Worm (Caenorhabditis elegans): ENCODE results near the gene otub-1.
"Not testable (repeated sequence)": the region's sequence is repeated elsewhere in the genome, so short reads cannot be mapped to it uniquely, and the experiment has no call there.

The otub-1 gene

DNA sequence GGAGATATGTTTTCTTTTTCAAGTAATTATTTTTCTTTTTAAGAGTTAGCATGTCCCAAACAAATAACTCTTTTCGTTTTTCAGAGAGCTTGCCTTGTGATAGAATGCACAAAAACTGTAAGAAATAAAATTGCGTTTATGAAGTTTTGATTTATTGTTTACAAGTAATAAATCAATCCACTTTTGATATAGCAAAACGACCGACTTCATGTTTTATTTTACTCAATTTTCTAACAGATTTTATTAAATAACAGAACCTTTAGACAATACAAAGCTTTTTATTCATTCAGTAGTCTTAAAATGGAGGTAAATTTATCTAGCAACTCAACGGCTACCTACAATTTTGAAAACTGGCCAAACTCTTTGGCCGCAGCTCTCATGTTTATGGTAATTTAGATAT, 28.7 kb downstream of the otub-1 start, which contains the start of gene srx-78:
srx-78 (plus strand) TSS at position 301 of the 400 bp plus-strand sequence.
- TF ChIP-seq nhr-77 (tag; optimal IDR thresholded peaks at IDR 0.05) (no peak), fos-1 (tag; optimal IDR thresholded peaks at IDR 0.05) (no peak), F13H6.1 (tag; optimal IDR thresholded peaks at IDR 0.05) (no peak), gmeb-1 (tag; optimal IDR thresholded peaks at IDR 0.05) (no peak), sem-4 (tag; optimal IDR thresholded peaks at IDR 0.05) (no peak), unc-62 (GFP tag; optimal IDR thresholded peaks at IDR 0.05) (no peak), unc-55 (GFP tag; optimal IDR thresholded peaks at IDR 0.05) (no peak), nhr-11 (tag; optimal IDR thresholded peaks at IDR 0.05) (no peak)

DNA sequence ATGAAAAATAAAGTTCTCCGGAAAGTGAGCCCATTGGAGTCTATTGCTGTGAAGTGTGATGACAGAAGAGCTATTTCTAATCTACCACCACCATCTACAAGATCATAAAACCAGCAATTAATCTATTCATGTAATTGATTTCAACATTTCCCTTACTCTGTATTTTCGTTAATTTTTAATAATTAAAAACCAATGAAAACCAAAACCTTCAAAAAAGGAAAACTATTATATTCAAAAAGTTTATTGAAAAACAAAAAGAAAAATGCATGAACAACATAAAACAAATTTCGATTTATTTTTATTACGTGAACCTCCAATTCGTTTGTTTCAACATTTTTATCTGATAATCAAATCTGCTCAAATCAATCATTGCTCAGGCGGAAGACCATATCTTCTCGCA, 33.3 kb downstream of the otub-1 start, which contains the start of gene C01G10.1:
C01G10.1 (plus strand) TSS at position 301 of the 400 bp plus-strand sequence.
- TF ChIP-seq nhr-12 (tag; optimal IDR thresholded peaks at IDR 0.05) = no peak
- no peak for TF ChIP-seq elt-1 (tag; optimal IDR thresholded peaks at IDR 0.05)
- TF ChIP-seq aly-2 (tag; optimal IDR thresholded peaks at IDR 0.05) = no peak
- no peak for TF ChIP-seq sma-3 (GFP tag; optimal IDR thresholded peaks at IDR 0.05)
- TF ChIP-seq ztf-1 (GFP tag; conservative IDR thresholded peaks at IDR 0.05) = no peak
- TF ChIP-seq nhr-237 (tag; optimal IDR thresholded peaks at IDR 0.05) = no peak
- no peak for TF ChIP-seq sem-4 (tag; optimal IDR thresholded peaks at IDR 0.05)
- TF ChIP-seq peb-1 (tag; optimal IDR thresholded peaks at IDR 0.05) = no peak
- no peak for TF ChIP-seq ztf-11 (tag; optimal IDR thresholded peaks at IDR 0.05)
- TF ChIP-seq fos-1 (tag; optimal IDR thresholded peaks at IDR 0.05) = no peak
- TF ChIP-seq unc-62 (GFP tag; optimal IDR thresholded peaks at IDR 0.05) = no peak
- no peak for TF ChIP-seq lsy-2 (tag; optimal IDR thresholded peaks at IDR 0.05)
- no peak for TF ChIP-seq ZK546.5 (tag; optimal IDR thresholded peaks at IDR 0.05)
- no peak for TF ChIP-seq nhr-21 (tag; optimal IDR thresholded peaks at IDR 0.05)
- no peak for TF ChIP-seq elt-3 (tag; optimal IDR thresholded peaks at IDR 0.05)
- TF ChIP-seq Y55F3AM.14 (GFP tag; optimal IDR thresholded peaks at IDR 0.05) = no peak
- no peak for TF ChIP-seq nhr-6 (tag; optimal IDR thresholded peaks at IDR 0.05)
- no peak for TF ChIP-seq nhr-129 (tag; optimal IDR thresholded peaks at IDR 0.05)

DNA sequence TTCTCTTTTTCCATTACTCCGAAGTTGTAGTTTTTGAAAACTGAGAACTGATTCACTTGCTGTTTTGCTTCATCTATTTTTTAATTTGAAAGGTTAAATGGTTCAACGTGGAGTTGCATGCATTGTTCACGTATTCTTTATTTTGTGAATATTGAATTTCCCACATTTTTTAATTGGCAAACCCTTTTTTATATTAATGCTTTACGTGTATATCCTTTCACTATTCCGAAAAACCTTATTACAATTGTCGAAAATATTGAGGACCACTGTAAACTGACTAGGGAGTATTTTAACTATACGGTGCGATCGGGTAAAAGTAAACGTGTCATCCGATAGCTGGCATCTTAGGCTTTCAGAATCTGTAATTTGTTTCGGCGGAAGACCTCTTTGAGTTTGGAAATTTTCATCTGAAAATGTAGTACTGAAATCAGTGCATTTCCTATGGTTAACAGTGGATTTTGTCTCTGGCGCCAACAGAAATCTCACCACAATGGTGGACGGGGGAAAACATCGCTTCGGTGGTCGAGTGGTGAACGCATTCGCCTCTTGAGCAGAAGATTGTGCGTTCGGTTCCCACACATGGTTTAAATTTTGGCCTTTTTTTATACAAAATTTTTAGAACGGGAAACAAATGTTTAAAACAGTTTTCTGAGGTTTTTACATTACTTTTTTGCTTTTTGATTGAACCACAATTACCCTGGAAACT, 39.9 kb downstream of the otub-1 start, which contains the start of gene C01G10.14:
C01G10.14 (minus strand) TSS at position 51 of the 706 bp plus-strand sequence.
- not testable (repeated sequence) for TF ChIP-seq unc-39, gmeb-1, ztf-4 (tag; optimal IDR thresholded peaks at IDR 0.05)

DNA sequence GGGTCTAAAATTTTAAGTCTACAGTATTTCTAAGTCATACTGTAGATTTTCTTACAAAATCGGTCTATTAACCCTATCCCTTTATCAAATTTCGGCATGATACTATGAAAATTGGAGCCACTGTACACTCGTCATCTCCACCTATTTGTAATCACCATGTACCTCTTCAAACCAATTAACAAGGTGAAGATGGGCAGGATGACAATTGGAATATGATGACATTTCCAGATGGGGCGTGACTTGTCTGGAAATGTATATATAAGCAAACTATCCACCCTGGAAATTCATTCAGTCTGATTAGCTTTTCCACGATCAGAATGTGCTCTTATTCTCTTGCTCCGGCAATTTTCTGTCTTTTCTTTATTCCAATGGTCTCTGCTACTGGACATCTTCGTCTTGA, 43.2 kb downstream of the otub-1 start, which contains the start of gene Y75B12A.2:
Y75B12A.2 (plus strand) TSS at position 301 of the 400 bp plus-strand sequence.
- TF ChIP-seq ZK546.5 (tag; optimal IDR thresholded peaks at IDR 0.05) (no peak), ztf-1 (GFP tag; conservative IDR thresholded peaks at IDR 0.05) (no peak), sma-9 (GFP tag; optimal IDR thresholded peaks at IDR 0.05) (no peak), sma-9 (tag; optimal IDR thresholded peaks at IDR 0.05) (no peak), lin-39 (tag; optimal IDR thresholded peaks at IDR 0.05) (no peak), egl-27 (tag; optimal IDR thresholded peaks at IDR 0.05) (no peak), skn-1 (tag; optimal IDR thresholded peaks at IDR 0.05) (no peak), alr-1 (tag; optimal IDR thresholded peaks at IDR 0.05) (no peak), unc-39 (tag; optimal IDR thresholded peaks at IDR 0.05) (no peak), nhr-11 (tag; optimal IDR thresholded peaks at IDR 0.05) (no peak), R02D3.7 (tag; optimal IDR thresholded peaks at IDR 0.05) (no peak), nhr-12 (tag; optimal IDR thresholded peaks at IDR 0.05) (no peak), ama-1 (optimal IDR thresholded peaks at IDR 0.05) (no peak), unc-62 (GFP tag; optimal IDR thresholded peaks at IDR 0.05) (no peak), nhr-25 (tag; optimal IDR thresholded peaks at IDR 0.05) (no peak), peb-1 (tag; optimal IDR thresholded peaks at IDR 0.05) (no peak), elt-1 (tag; optimal IDR thresholded peaks at IDR 0.05) (no peak), nhr-21 (tag; optimal IDR thresholded peaks at IDR 0.05) (no peak), lsy-2 (tag; optimal IDR thresholded peaks at IDR 0.05) (no peak)

DNA sequence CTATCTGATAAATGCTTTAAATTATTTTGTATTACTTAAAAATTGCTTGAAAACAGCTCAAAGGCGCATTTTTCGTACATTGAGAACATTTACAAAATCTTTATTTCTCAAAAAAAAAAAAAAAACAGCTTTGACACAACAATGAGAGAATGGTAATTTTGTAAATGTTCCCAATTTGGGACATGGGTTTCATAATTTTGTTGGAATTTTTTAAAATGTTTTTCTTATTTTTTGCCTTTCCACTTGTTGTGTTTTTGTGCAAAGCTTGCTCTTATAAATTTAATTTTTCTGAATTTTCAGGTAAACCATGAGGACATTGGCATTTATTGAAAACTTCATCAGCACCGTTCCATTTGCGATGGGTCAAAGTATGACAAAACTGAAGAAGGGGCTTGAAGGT, 45.6 kb downstream of the otub-1 start, which contains the start of gene T01G5.7:
T01G5.7 (plus strand) TSS at position 301 of the 400 bp plus-strand sequence.
- TF ChIP-seq ama-1 (optimal IDR thresholded peaks at IDR 0.05) = no peak
- TF ChIP-seq lsy-2 (tag; optimal IDR thresholded peaks at IDR 0.05) = no peak
- no peak for TF ChIP-seq peb-1 (tag; optimal IDR thresholded peaks at IDR 0.05)
- no peak for TF ChIP-seq mdl-1 (tag; optimal IDR thresholded peaks at IDR 0.05)
- no peak for TF ChIP-seq nhr-25 (tag; optimal IDR thresholded peaks at IDR 0.05)
- no peak for TF ChIP-seq nhr-23 (tag; optimal IDR thresholded peaks at IDR 0.05)
- no peak for TF ChIP-seq egl-27 (tag; optimal IDR thresholded peaks at IDR 0.05)
- no peak for TF ChIP-seq nhr-12 (tag; optimal IDR thresholded peaks at IDR 0.05)
- no peak for TF ChIP-seq C34F6.9 (tag; optimal IDR thresholded peaks at IDR 0.05)
- no peak for TF ChIP-seq zag-1 (tag; optimal IDR thresholded peaks at IDR 0.05)
- no peak for TF ChIP-seq R02D3.7 (tag; optimal IDR thresholded peaks at IDR 0.05)
- TF ChIP-seq elt-1 (tag; optimal IDR thresholded peaks at IDR 0.05) = no peak
- no peak for TF ChIP-seq nhr-237 (tag; optimal IDR thresholded peaks at IDR 0.05)
- no peak for TF ChIP-seq nhr-10 (tag; optimal IDR thresholded peaks at IDR 0.05)
- no peak for TF ChIP-seq snpc-4 (tag; optimal IDR thresholded peaks at IDR 0.05)
- no peak for TF ChIP-seq fos-1 (tag; optimal IDR thresholded peaks at IDR 0.05)
- no peak for TF ChIP-seq nhr-11 (tag; optimal IDR thresholded peaks at IDR 0.05)
- TF ChIP-seq ceh-16 (tag; optimal IDR thresholded peaks at IDR 0.05) = no peak
- TF ChIP-seq gmeb-1 (tag; optimal IDR thresholded peaks at IDR 0.05) = no peak
